Worm (Caenorhabditis elegans): Measurements from ENCODE around the gene prmt-5.

Gene prmt-5

DNA sequence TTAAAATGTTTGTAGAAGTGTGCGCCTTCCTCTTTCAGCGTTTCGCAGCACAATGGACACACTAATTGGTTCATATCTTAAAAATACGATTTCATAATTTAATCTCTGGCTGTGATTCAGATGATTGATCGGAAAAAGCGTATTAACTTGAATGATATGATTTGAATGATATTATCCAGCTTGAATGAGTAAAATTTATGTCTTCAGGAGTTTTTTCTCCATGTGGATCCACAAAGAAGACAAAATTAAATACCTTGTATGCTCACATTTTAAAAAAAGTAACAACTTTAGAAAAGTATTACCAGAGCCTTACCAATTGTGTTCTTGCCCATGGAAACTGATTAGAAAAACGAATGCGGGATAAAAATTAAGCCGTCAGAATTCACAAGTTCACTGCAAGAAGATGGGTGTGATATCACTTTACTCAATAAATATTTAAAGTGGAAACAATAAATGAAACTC, 43.1 kb downstream of the prmt-5 start, which contains the start of gene ztf-8 (continued):
- no peak for TF ChIP-seq rec-8 (tag; optimal IDR thresholded peaks at IDR 0.05)
- TF ChIP-seq F33H1.4 (GFP tag; IDR thresholded peaks at IDR 0.05): no peak; the same call in 1 of the 2 replicates
- no peak for TF ChIP-seq him-1 (tag; optimal IDR thresholded peaks at IDR 0.05)
- TF ChIP-seq repo-1 (tag; optimal IDR thresholded peaks at IDR 0.05): peak; percentile 79
- TF ChIP-seq ceh-100 (GFP tag; IDR thresholded peaks at IDR 0.05): no peak
- peak; percentile 45 for TF ChIP-seq lin-54 (GFP tag; optimal IDR thresholded peaks at IDR 0.05)
- TF ChIP-seq rpc-1 (optimal IDR thresholded peaks at IDR 0.05): no peak
- no peak for TF ChIP-seq rpc-1 (tag; optimal IDR thresholded peaks at IDR 0.05)
- TF ChIP-seq gei-17 (GFP tag; optimal IDR thresholded peaks at IDR 0.05): no peak
- TF ChIP-seq ccch-3 (GFP tag; optimal IDR thresholded peaks at IDR 0.05): no peak
- TF ChIP-seq sdz-38 (tag; optimal IDR thresholded peaks at IDR 0.05): no peak
- TF ChIP-seq F57C9.4 (tag; optimal IDR thresholded peaks at IDR 0.05): no peak
- no peak for TF ChIP-seq ztf-28 (GFP tag; IDR thresholded peaks at IDR 0.05)
- TF ChIP-seq dox-1 (GFP tag; IDR thresholded peaks at IDR 0.05): peak; percentile 19; the same call in 1 of the 2 replicates
- peak; percentile 52; the same call in 1 of the 2 replicates for TF ChIP-seq hsf-1 (GFP tag; IDR thresholded peaks at IDR 0.05)
- peak in 1 of 3 experiments; percentile 22 for TF ChIP-seq lin-35 (GFP tag; optimal IDR thresholded peaks at IDR 0.05)
- no peak for TF ChIP-seq somi-1 (GFP tag; optimal IDR thresholded peaks at IDR 0.05)
- no peak for TF ChIP-seq D2030.7 (GFP tag; IDR thresholded peaks at IDR 0.05)
- TF ChIP-seq sptf-2 (GFP tag; optimal IDR thresholded peaks at IDR 0.05): no peak
- TF ChIP-seq T07F8.4 (tag; optimal IDR thresholded peaks at IDR 0.05): no peak
- TF ChIP-seq F10E7.11 (tag; optimal IDR thresholded peaks at IDR 0.05): no peak
- peak; percentile 31 for TF ChIP-seq zim-3 (tag; optimal IDR thresholded peaks at IDR 0.05)
- TF ChIP-seq nhr-179 (tag; optimal IDR thresholded peaks at IDR 0.05): no peak
- 0 out of 2 replicates have a peak, but pooled peaks have one; percentile 22 for TF ChIP-seq aptf-3 (GFP tag; IDR thresholded peaks at IDR 0.05)
- no peak for TF ChIP-seq nhr-80 (tag; optimal IDR thresholded peaks at IDR 0.05)
- TF ChIP-seq attf-5 (GFP tag; optimal IDR thresholded peaks at IDR 0.05): no peak
- no peak for TF ChIP-seq C06A6.2 (GFP tag; conservative IDR thresholded peaks at IDR 0.05)
- TF ChIP-seq ztf-3 (GFP tag; optimal IDR thresholded peaks at IDR 0.05): no peak
- no peak for TF ChIP-seq F57A8.1 (GFP tag; optimal IDR thresholded peaks at IDR 0.05)
- TF ChIP-seq Y67H2A.10 (GFP tag; conservative IDR thresholded peaks at IDR 0.05): no peak
- no peak for TF ChIP-seq Y79H2A.3 (GFP tag; conservative IDR thresholded peaks at IDR 0.05)
- no peak for TF ChIP-seq ceh-58 (GFP tag; IDR thresholded peaks at IDR 0.05)
- TF ChIP-seq F37B4.10 (GFP tag; IDR thresholded peaks at IDR 0.05): no peak
- TF ChIP-seq F39B2.1 (GFP tag; IDR thresholded peaks at IDR 0.05): no peak
- TF ChIP-seq ZK185.1 (tag; optimal IDR thresholded peaks at IDR 0.05; ENCODE audit: poor library complexity, severe bottlenecking): no peak
- no peak for TF ChIP-seq K11D2.4 (GFP tag; IDR thresholded peaks at IDR 0.05)
- peak; percentile 32 for TF ChIP-seq die-1 (tag; optimal IDR thresholded peaks at IDR 0.05)
- TF ChIP-seq aptf-2 (GFP tag; conservative IDR thresholded peaks at IDR 0.05): no peak
- peak; percentile 13 for TF ChIP-seq tbp1 (GFP tag; optimal IDR thresholded peaks at IDR 0.05)
- TF ChIP-seq ceh-27 (GFP tag; optimal IDR thresholded peaks at IDR 0.05): no peak
- no peak for TF ChIP-seq attf-3 (GFP tag; conservative IDR thresholded peaks at IDR 0.05)
- TF ChIP-seq fkh-3 (tag; optimal IDR thresholded peaks at IDR 0.05): no peak
- TF ChIP-seq tlf-1 (GFP tag; optimal IDR thresholded peaks at IDR 0.05): peak; percentile 29
- no peak for TF ChIP-seq mes-4 (tag; optimal IDR thresholded peaks at IDR 0.05)
- TF ChIP-seq nfyb-1 (GFP tag; IDR thresholded peaks at IDR 0.05): 0 out of 2 replicates have a peak, but pooled peaks have one; percentile 27
- no peak for TF ChIP-seq bed-1 (GFP tag; IDR thresholded peaks at IDR 0.05)
- TF ChIP-seq atf-7 (tag; optimal IDR thresholded peaks at IDR 0.05): peak; percentile 31
- TF ChIP-seq bed-2 (GFP tag; IDR thresholded peaks at IDR 0.05): no peak
- no peak for TF ChIP-seq F23B12.7 (tag; optimal IDR thresholded peaks at IDR 0.05; ENCODE audit: insufficient read depth)
